Fruit fly (Drosophila melanogaster): ENCODE measurements around the gene RpS14a.

DNA sequence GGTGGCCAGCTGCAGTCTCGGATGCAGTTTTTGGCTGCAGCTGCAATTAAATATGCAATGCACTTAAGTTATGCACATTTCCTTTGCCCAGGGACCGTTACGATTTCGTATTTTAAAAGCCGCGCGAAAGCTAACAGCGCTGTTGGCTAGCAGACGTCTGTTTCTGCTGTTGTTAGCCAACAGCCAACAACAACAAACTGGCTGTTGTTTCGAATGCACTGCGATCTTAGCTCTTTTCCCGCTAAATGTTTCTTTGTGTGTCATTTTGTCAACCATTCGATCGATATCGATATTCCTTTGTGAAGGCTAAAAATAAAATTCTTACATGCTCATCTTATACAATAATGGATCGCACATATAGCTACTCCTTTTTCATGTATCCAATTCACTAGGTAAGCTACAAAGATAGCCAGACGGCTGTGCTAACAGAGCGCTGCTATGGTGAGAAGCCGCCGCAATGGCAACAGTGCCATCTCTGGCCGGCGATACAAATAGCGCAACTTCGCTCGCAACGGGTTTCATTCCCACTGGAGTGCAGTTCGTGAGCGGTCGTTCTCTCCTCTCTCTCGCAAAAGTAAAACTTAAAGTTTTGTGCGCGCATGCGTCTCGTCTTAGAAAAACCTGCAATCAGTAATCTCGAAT, 35.8 kb downstream of the RpS14a start:
- no peak for TF ChIP-seq Myc (optimal IDR thresholded peaks at IDR 0.05)
- TF ChIP-seq psq (optimal IDR thresholded peaks at IDR 0.05) = no peak
- no peak for TF ChIP-seq Sin3A (optimal IDR thresholded peaks at IDR 0.05)
- no peak for TF ChIP-seq h (optimal IDR thresholded peaks at IDR 0.05)
- no peak for TF ChIP-seq ttk (optimal IDR thresholded peaks at IDR 0.05)
- no peak for TF ChIP-seq insv (optimal IDR thresholded peaks at IDR 0.05)
